Worm (Caenorhabditis elegans) whole organism, L3 larva: ENCODE results near the gene emb-1.

Experiments used
- aly-2 ChIP-seq: fragments of 150-350 bp; optimal IDR thresholded peaks from 2 replicates; lab custom pipeline; 2014; ENCODE audit warnings: missing biosample characterization, missing genetic modification characterization
- ceh-16 ChIP-seq: sonication (generic microtip); optimal IDR thresholded peaks from 2 replicates; lab custom pipeline; 2017; ENCODE audit warnings: missing biosample characterization, missing genetic modification characterization
- elt-3 ChIP-seq, 3 experiments: fragments of 150-350 bp in 1 of 3; sonication (generic microtip) in 2 of 3; optimal IDR thresholded peaks; 2 replicates in 2 of 3; 4 replicates in 1 of 3; lab custom pipeline; 2014 to 2017; ENCODE audit warnings: missing biosample characterization in 3 of 3, missing genetic modification characterization in 3 of 3
- mdl-1 ChIP-seq: fragments of 150-350 bp; optimal IDR thresholded peaks from 2 replicates; lab custom pipeline; 2014; ENCODE audit warnings: missing biosample characterization, missing genetic modification characterization
- snpc-4 ChIP-seq: fragments of 150-350 bp; optimal IDR thresholded peaks from 2 replicates; lab custom pipeline; 2014; ENCODE audit warnings: missing biosample characterization, missing genetic modification characterization
- ztf-11 ChIP-seq: fragments of 150-350 bp; optimal IDR thresholded peaks from 2 replicates; lab custom pipeline; 2014; ENCODE audit warnings: missing biosample characterization, missing genetic modification characterization

DNA sequence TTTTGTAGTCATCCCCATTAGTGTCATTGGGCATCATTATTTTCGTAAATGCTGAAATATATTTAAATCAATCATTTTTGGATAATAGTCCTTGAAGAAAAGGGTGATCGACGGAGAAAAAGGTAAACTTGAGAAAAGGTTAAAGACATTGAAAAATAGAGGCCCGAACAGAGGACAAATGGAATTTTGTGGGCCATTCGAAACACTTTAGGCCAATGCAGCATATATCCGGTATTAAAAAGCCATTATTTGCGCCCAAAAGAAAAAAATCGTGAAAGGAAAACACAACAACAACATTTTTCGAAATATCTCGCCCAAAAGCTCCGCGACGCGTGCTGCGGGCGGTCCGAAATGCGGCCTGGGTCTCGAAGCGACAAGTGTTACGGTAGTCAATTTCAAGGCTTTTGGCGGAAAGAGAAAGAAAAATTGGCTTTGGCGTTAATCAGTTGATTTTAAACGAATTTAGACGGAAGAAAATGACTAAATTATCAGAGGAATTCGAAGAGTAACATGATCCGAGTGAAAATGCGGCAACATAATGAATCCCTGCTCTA lies 33.7 kb downstream of the emb-1 start, which contains the start of gene morc-1:
- TF ChIP-seq ztf-11 (tag; lab: Kevin White, UChicago) (no peak), ceh-16 (tag; lab: Kevin White, UChicago) (no peak), elt-3 (tag; optimal IDR thresholded peaks at IDR 0.05; lab: Kevin White, UChicago) (no peak), snpc-4 (tag; lab: Kevin White, UChicago) (no peak), mdl-1 (tag; lab: Kevin White, UChicago) (no peak), aly-2 (tag; lab: Kevin White, UChicago) (no peak)
